Worm (Caenorhabditis elegans): ENCODE results near the gene F08F8.7.

F08F8.7 gene

DNA sequence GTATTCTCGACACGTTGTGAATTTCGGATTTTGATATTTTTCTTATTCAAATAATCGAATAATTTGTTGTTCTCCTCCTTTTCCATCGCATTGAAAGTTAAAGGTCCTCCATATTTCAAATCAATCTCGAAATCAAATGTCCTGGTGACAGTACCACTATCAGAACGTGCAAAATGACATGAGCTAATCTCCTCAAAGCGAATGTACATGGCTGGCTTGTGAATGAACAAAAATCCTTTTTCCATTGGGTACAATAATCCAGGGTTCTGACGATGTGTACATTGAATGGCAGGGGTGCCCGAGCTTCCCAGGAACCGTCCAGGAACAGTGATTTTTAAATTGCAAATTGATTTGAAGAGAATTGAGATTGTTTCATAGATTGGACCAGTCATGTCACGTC lies 33.2 kb upstream of the F08F8.7 start:
- TF ChIP-seq ceh-16 (tag; optimal IDR thresholded peaks at IDR 0.05), result no peak
- no peak for TF ChIP-seq lin-39 (tag; optimal IDR thresholded peaks at IDR 0.05)
- TF ChIP-seq egl-5 (tag; optimal IDR thresholded peaks at IDR 0.05), result no peak
- no peak for TF ChIP-seq elt-1 (tag; optimal IDR thresholded peaks at IDR 0.05)

DNA sequence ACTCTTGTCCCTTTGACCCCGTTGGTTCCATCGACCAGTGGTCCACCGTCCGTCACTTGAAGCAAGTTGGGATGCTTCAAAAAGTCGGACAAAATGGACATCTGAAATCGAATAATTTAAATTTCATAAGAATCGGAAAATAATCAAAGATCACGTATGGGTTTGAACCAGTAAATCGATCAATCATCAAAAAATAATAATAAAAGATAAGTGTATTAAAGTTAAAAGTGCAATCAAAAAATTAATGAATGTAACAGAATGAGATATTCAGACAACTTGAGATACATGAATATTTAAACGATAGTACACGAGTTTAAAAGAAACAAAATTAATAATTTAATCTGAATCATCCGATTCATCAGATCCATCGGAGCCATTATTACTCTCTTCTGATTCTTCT lies 32.0 kb upstream of the F08F8.7 start, which contains the start of gene T20B12.7:
TSS of gene T20B12.7 (minus strand) at position 101 of the 400 bp plus-strand sequence.
- TF ChIP-seq elt-3 (tag; optimal IDR thresholded peaks at IDR 0.05) (no peak), egl-5 (tag; optimal IDR thresholded peaks at IDR 0.05) (no peak), ama-1 (optimal IDR thresholded peaks at IDR 0.05) (no peak), hmg-11 (tag; optimal IDR thresholded peaks at IDR 0.05) (no peak), ztf-4 (tag; optimal IDR thresholded peaks at IDR 0.05) (no peak), unc-39 (tag; optimal IDR thresholded peaks at IDR 0.05) (no peak), elt-2 (tag; optimal IDR thresholded peaks at IDR 0.05) (no peak), pha-4 (tag; optimal IDR thresholded peaks at IDR 0.05) (no peak), nhr-43 (tag; optimal IDR thresholded peaks at IDR 0.05; ENCODE audit: poor library complexity, severe bottlenecking) (no peak), ceh-28 (tag; optimal IDR thresholded peaks at IDR 0.05) (no peak), aly-2 (tag; optimal IDR thresholded peaks at IDR 0.05) (no peak), fos-1 (tag; optimal IDR thresholded peaks at IDR 0.05) (no peak), fkh-2 (tag; optimal IDR thresholded peaks at IDR 0.05) (no peak), nhr-11 (tag; optimal IDR thresholded peaks at IDR 0.05) (no peak), nhr-77 (tag; optimal IDR thresholded peaks at IDR 0.05) (no peak), fkh-10 (GFP tag; optimal IDR thresholded peaks at IDR 0.05) (no peak), daf-12 (tag; optimal IDR thresholded peaks at IDR 0.05) (no peak), snpc-4 (tag; optimal IDR thresholded peaks at IDR 0.05) (no peak), lsy-12 (tag; optimal IDR thresholded peaks at IDR 0.05) (no peak), mml-1 (tag; optimal IDR thresholded peaks at IDR 0.05) (no peak)

DNA sequence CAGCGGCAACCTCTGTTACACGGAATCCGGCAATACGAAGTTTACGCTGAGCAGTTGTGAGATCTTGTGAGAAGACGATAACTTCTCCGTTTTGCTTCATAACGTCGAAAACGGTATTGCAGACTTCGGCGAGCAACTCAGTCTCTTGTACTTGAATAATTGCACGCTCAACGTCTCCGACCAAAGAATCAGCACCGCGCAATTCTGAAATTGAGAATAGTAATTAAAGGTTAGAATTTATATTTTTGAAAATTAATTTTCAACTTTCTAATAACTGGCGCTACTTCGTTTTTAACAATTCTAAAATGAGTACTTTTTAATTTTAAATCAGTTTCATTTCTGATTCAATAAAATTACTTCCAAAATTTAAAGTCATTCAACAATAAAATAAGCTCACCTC lies 31.6 kb upstream of the F08F8.7 start:
- TF ChIP-seq ceh-28 (tag; optimal IDR thresholded peaks at IDR 0.05) (no peak), ama-1 (optimal IDR thresholded peaks at IDR 0.05) (peak; percentile 21), nhr-11 (tag; optimal IDR thresholded peaks at IDR 0.05) (no peak), ztf-4 (tag; optimal IDR thresholded peaks at IDR 0.05) (no peak), zag-1 (tag; optimal IDR thresholded peaks at IDR 0.05) (no peak), pha-4 (tag; optimal IDR thresholded peaks at IDR 0.05) (no peak)

DNA sequence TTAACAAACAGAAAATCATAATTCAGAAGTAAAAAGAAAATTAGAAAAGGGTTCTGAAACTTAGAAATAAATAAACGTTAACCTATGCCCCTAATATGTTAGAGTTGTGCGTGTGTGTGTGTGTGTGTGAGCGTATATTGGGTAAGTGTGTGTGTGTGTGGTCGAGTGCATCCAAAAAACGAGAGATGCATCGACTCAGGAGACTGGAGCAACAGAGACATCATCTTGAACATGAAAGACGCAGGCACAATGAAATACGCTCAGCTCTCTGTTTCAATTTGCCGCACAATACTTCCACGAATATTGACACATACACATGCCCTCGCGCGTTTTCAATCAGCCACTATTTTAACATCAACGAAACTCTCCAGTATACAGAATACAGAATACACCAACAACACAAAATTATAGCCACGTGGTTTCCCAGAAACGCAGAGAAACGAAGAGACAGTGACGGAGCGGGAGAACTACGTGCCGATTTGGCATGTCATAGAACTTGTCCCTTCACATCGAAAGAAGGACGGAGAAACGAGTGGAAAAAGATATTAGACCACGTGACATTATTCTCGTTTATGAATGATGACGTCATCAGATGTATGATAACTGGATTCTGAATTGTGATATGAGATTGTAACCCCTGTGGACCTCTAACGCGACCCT lies 29.3 kb upstream of the F08F8.7 start:
- TF ChIP-seq elt-2 (tag; optimal IDR thresholded peaks at IDR 0.05), result peak; percentile 73
- TF ChIP-seq tbx-2 (tag; optimal IDR thresholded peaks at IDR 0.05), result peak; percentile 61
- TF ChIP-seq elt-1 (tag; optimal IDR thresholded peaks at IDR 0.05), result no peak
- no peak for TF ChIP-seq nhr-237 (tag; optimal IDR thresholded peaks at IDR 0.05)
- TF ChIP-seq elt-3 (tag; optimal IDR thresholded peaks at IDR 0.05), result peak; percentile 42 to 71 (median 60)
- TF ChIP-seq ztf-4 (tag; optimal IDR thresholded peaks at IDR 0.05), result no peak
- TF ChIP-seq nhr-11 (tag; optimal IDR thresholded peaks at IDR 0.05), result peak; percentile 10
- peak; percentile 94 for TF ChIP-seq mdl-1 (tag; optimal IDR thresholded peaks at IDR 0.05)
- no peak for TF ChIP-seq zag-1 (tag; optimal IDR thresholded peaks at IDR 0.05)
- TF ChIP-seq lsy-12 (tag; optimal IDR thresholded peaks at IDR 0.05), result peak; percentile 73
- TF ChIP-seq nhr-43 (tag; optimal IDR thresholded peaks at IDR 0.05; ENCODE audit: poor library complexity, severe bottlenecking), result peak; percentile 95
- TF ChIP-seq ceh-28 (tag; optimal IDR thresholded peaks at IDR 0.05), result no peak
- peak; percentile 82 for TF ChIP-seq unc-62 (GFP tag; optimal IDR thresholded peaks at IDR 0.05)
- peak; percentile 70 for TF ChIP-seq ama-1 (optimal IDR thresholded peaks at IDR 0.05)
- TF ChIP-seq ZK546.5 (tag; optimal IDR thresholded peaks at IDR 0.05), result no peak
- TF ChIP-seq nfya-1 (tag; optimal IDR thresholded peaks at IDR 0.05; ENCODE audit: insufficient read depth), result peak; percentile 57
- peak; percentile 96 for TF ChIP-seq nhr-23 (tag; optimal IDR thresholded peaks at IDR 0.05)
- TF ChIP-seq fos-1 (tag; optimal IDR thresholded peaks at IDR 0.05), result peak; percentile 77
- TF ChIP-seq egl-5 (tag; optimal IDR thresholded peaks at IDR 0.05), result peak; percentile 27
- peak; percentile 64 for TF ChIP-seq jun-1 (tag; optimal IDR thresholded peaks at IDR 0.05)
- TF ChIP-seq ztf-11 (tag; optimal IDR thresholded peaks at IDR 0.05), result no peak
- peak; percentile 97 for TF ChIP-seq nhr-25 (tag; optimal IDR thresholded peaks at IDR 0.05)
- peak; percentile 25 for TF ChIP-seq mml-1 (tag; optimal IDR thresholded peaks at IDR 0.05)
- peak; percentile 59 for TF ChIP-seq lin-39 (tag; optimal IDR thresholded peaks at IDR 0.05)
- no peak for TF ChIP-seq egl-27 (tag; optimal IDR thresholded peaks at IDR 0.05)
- peak; percentile 58 for TF ChIP-seq pha-4 (tag; optimal IDR thresholded peaks at IDR 0.05)
- TF ChIP-seq pqm-1 (tag; optimal IDR thresholded peaks at IDR 0.05), result peak; percentile 23
- peak; percentile 11 for TF ChIP-seq hmg-11 (tag; optimal IDR thresholded peaks at IDR 0.05)
